Worm (Caenorhabditis elegans) whole organism, young adult: ENCODE results near the gene ZK250.13.

ENCODE experiments used
- ZK185.1 ChIP-seq: sonication (generic microtip); optimal IDR thresholded peaks from 2 replicates; lab custom pipeline; 2016; ENCODE audit warnings: mild to moderate bottlenecking, missing genetic modification characterization, missing compliant biosample characterization; ENCODE audit not compliant: poor library complexity, severe bottlenecking
- bed-1 ChIP-seq: fragments of 200-800 bp; sonication (Bioruptor generic); IDR thresholded peaks from 2 replicates; pipeline ENCODE4 v1.3.6; 2022; ENCODE audit warnings: missing genetic modification reagents, missing genetic modification characterization, missing compliant biosample characterization
- ceh-79 ChIP-seq: sonication (generic microtip); optimal IDR thresholded peaks from 2 replicates; lab custom pipeline; 2017; ENCODE audit warnings: mild to moderate bottlenecking, missing genetic modification characterization, missing compliant biosample characterization
- him-1 ChIP-seq: sonication (generic microtip); optimal IDR thresholded peaks from 2 replicates; lab custom pipeline; 2016; ENCODE audit warnings: missing genotype, missing genetic modification reagents, missing genetic modification characterization, missing compliant biosample characterization
- let-607 ChIP-seq, 2 experiments: fragments of 200-800 bp in 1 of 2; sonication (Bioruptor generic) in 1 of 2; sonication (generic microtip) in 1 of 2; optimal IDR thresholded peaks; 2 replicates each; lab custom pipeline; 2016 to 2018; ENCODE audit warnings: mild to moderate bottlenecking in 2 of 2, missing compliant biosample characterization in 2 of 2, missing genetic modification characterization in 2 of 2, moderate library complexity in 2 of 2, missing genotype in 1 of 2
- lir-1 ChIP-seq: fragments of 200-800 bp; sonication (Bioruptor generic); conservative IDR thresholded peaks from 2 replicates; pipeline ENCODE4 v1.3.6; 2022; ENCODE audit warnings: missing genetic modification reagents, missing genetic modification characterization, missing compliant biosample characterization
- nhr-90 ChIP-seq: sonication (generic microtip); optimal IDR thresholded peaks from 2 replicates; lab custom pipeline; 2016; ENCODE audit warnings: missing genotype, mild to moderate bottlenecking, missing genetic modification characterization, missing compliant biosample characterization
- pha-4 ChIP-seq: fragments of 150-350 bp; sonication (generic microtip); optimal IDR thresholded peaks from 2 replicates; lab custom pipeline; 2014; ENCODE audit warnings: missing biosample characterization, missing genetic modification reagents, missing genetic modification characterization
- snpc-1.3 ChIP-seq: sonication (generic microtip); optimal IDR thresholded peaks from 2 replicates; lab custom pipeline; 2017; ENCODE audit warnings: missing genetic modification characterization, mild to moderate bottlenecking, missing compliant biosample characterization, antibody characterized with exemption, moderate library complexity, missing genotype, missing genetic modification reagents; ENCODE audit not compliant: insufficient read depth
- tbp1 ChIP-seq: fragments of 200-800 bp; sonication (Bioruptor generic); optimal IDR thresholded peaks from 2 replicates; lab custom pipeline; 2018; ENCODE audit warnings: mild to moderate bottlenecking, missing genetic modification characterization, missing compliant biosample characterization
- unc-62 ChIP-seq: fragments of 150-350 bp; optimal IDR thresholded peaks from 2 replicates; lab custom pipeline; 2014; ENCODE audit warnings: missing biosample characterization, missing genetic modification reagents, missing genetic modification characterization

ce11 chrII:1899934-1900333, 39.6 kb downstream of the ZK250.13 start, which contains the start of gene math-24:
- TF ChIP-seq tbp1 (GFP tag; lab: Kevin White, UChicago), result no peak
- TF ChIP-seq pha-4 (tag; lab: Kevin White, UChicago), result no peak
- TF ChIP-seq unc-62, result no peak
- no peak for TF ChIP-seq him-1 (tag; lab: Kevin White, UChicago)
- TF ChIP-seq ZK185.1 (tag; lab: Kevin White, UChicago), result no peak
- TF ChIP-seq ceh-79 (tag; lab: Kevin White, UChicago), result no peak
- no peak for TF ChIP-seq snpc-1.3
- TF ChIP-seq let-607 (tag; optimal IDR thresholded peaks at IDR 0.05; lab: Kevin White, UChicago), result no peak
- TF ChIP-seq lir-1 (GFP tag; lab: Robert Waterston, UW), result no peak
- TF ChIP-seq bed-1 (GFP tag; lab: Robert Waterston, UW), result no peak
- no peak for TF ChIP-seq nhr-90 (tag; lab: Kevin White, UChicago)
